Fruit fly (Drosophila melanogaster): ENCODE results near the gene CG1233.

The CG1233 gene

DNA sequence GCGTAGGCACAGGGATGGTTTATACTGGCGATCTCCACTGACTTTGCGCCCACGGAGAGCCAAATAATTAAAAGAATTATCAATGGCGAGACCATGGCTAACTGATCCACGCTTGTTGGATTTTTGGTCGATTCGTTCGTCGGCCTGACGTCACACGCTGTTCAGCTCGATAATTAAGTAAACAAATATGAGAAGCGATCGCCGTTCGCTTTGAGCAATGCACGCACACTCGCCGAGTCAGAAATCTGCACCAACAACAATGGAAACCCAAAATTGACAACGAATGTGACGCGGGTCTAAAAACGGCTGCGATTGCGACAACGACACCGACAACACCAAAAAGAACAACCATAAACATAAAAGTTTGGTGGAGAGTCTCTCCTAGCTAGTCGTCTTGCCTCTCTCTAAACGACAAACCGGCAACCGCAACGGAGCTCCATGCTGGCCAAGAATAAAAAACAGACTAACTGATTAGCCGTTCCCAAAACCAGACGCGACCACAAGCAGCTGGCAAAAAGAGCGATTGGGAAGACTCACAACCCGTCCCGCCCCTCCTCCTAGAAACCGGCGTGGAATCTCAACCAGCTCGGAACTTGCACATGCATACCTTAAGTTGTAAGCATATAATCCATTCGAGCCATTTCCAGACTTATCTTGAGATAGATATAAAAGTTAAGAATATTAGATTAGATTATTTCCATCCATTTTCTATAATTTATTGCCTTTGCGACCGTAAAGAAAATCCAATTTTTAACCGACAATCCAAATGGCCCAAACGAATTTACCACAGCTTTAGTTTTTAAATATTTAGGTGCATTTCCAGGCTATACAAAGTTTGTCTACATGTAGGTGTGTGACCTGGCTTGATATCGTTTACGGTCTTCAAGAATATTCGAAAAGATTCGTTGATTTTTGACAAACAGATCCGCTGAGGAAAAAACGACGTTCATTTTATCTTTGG is 29.1 kb upstream of the CG1233 start, which contains the start of gene mthl9:
mthl9 (minus strand) TSS at position 468 of the 961 bp plus-strand sequence.
- TF ChIP-seq tj (GFP tag; optimal IDR thresholded peaks at IDR 0.05) (peak; percentile 66), Clk (GFP tag; optimal IDR thresholded peaks at IDR 0.05) (no peak), bab1 (GFP tag; optimal IDR thresholded peaks at IDR 0.05) (no peak), Mnt (GFP tag; optimal IDR thresholded peaks at IDR 0.05) (peak; percentile 17), cnc (optimal IDR thresholded peaks at IDR 0.05) (no peak), CG33017 (tag; optimal IDR thresholded peaks at IDR 0.05) (no peak)

DNA sequence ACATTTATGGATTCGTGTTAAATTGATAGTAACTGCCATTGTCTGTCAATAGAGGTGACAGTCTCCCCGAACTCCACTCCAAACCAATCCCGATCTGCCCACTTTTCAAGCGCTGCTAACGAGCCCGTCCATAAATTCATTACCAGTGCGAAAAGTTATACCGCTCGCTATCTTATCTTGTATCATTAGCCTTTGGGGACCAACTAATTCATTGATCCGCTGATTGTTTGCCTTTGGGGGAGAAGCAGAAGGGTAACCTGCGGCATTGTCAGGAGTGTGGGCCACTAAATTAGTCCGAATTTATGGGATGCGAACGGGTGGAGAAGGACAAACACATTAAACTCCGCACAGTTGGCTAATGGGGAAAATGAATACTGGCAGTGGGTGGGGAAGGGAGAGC is 24.1 kb upstream of the CG1233 start:
- no peak for TF ChIP-seq CG11617 (GFP tag; optimal IDR thresholded peaks at IDR 0.05)
- TF ChIP-seq ovo (GFP tag; optimal IDR thresholded peaks at IDR 0.05), result no peak
- no peak for TF ChIP-seq CG14711 (tag; optimal IDR thresholded peaks at IDR 0.05)
- TF ChIP-seq CG12768 (GFP tag; optimal IDR thresholded peaks at IDR 0.05), result no peak
- TF ChIP-seq CG1620 (GFP tag; optimal IDR thresholded peaks at IDR 0.05), result no peak
- no peak for TF ChIP-seq CG5204 (GFP tag; optimal IDR thresholded peaks at IDR 0.05)
- no peak for TF ChIP-seq CG33017 (tag; optimal IDR thresholded peaks at IDR 0.05)
- no peak for TF ChIP-seq CG7045 (GFP tag; optimal IDR thresholded peaks at IDR 0.05)
- TF ChIP-seq CG7101 (tag; optimal IDR thresholded peaks at IDR 0.05), result no peak
- no peak for TF ChIP-seq Mnt (GFP tag; optimal IDR thresholded peaks at IDR 0.05)

DNA sequence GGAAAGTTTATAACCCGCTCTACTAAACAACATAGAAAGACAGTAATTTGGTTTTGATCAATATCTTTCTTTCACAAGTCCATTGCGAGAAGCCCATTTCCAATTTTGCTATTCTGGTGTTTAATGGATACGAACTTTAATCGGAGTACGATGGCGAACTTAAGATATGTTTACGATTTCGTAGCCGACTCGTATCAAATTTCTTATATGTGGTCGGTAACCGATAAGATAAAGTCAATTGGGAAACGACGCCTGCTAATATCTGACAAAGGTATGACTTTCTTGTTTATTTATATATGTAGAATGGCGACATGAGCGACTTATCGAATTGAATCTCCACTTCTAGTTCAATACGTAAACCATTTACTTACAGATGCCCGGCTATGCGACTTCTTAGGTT is 23.2 kb upstream of the CG1233 start:
- TF ChIP-seq pad (GFP tag; optimal IDR thresholded peaks at IDR 0.05) (no peak), kay (GFP tag; ENCODE audit: borderline replicate concordance) (peak; percentile 91)

DNA sequence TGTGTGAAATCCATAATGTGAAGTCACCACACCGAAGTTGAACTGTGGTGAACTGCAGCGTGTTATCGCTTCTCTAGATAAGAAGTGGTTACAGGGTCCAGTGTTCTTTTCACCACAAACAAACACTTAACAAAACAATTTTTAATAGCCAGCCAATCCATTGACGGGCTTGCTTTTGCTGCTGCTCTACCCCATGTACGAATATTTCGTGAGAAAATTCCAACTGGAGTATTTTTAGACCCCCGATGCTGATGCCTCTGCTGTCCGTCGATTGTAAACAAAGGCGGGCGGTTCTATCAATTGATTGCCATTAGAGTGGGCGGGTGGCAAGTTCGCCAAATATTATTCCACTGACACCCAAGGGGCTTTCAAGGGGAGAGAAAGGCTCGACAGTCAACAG is 22.2 kb upstream of the CG1233 start:
- TF ChIP-seq CG7101 (tag; optimal IDR thresholded peaks at IDR 0.05) (no peak), Hr96 (GFP tag; optimal IDR thresholded peaks at IDR 0.05) (no peak), ovo (GFP tag; optimal IDR thresholded peaks at IDR 0.05) (no peak), CG12768 (GFP tag; optimal IDR thresholded peaks at IDR 0.05) (no peak), CG14711 (tag; optimal IDR thresholded peaks at IDR 0.05) (no peak), Mnt (GFP tag; optimal IDR thresholded peaks at IDR 0.05) (no peak), CG1620 (GFP tag; optimal IDR thresholded peaks at IDR 0.05) (no peak), Clk (GFP tag; optimal IDR thresholded peaks at IDR 0.05) (no peak), CG5204 (GFP tag; optimal IDR thresholded peaks at IDR 0.05) (no peak), kay (GFP tag; ENCODE audit: borderline replicate concordance) (no peak), CG33017 (tag; optimal IDR thresholded peaks at IDR 0.05) (no peak), pad (GFP tag; optimal IDR thresholded peaks at IDR 0.05) (no peak), cnc (optimal IDR thresholded peaks at IDR 0.05) (no peak), tj (GFP tag; optimal IDR thresholded peaks at IDR 0.05) (no peak), toe (GFP tag; optimal IDR thresholded peaks at IDR 0.05) (no peak), bab1 (GFP tag; optimal IDR thresholded peaks at IDR 0.05) (no peak), CG7045 (GFP tag; optimal IDR thresholded peaks at IDR 0.05) (no peak), Crg-1 (GFP tag; optimal IDR thresholded peaks at IDR 0.05) (no peak), CG11617 (GFP tag; optimal IDR thresholded peaks at IDR 0.05) (no peak)

DNA sequence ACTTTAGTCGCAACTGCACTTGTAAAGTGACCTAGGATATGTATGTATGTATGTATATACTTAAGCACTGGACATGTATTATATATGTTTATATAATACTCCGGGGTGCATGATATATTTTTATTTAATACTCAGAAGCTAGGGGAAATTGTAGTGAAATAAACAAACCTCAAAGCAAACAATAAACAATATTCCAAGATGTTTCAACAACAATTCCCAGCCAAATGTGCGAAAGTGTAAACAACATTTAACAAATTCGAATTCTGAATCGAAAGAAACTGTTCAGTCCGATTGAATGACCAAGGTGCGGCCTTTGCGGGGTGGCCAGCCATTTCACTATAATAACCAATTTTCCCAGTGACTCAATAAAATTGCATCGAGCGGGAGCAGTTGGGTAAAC is 21.1 kb upstream of the CG1233 start:
- TF ChIP-seq bab1 (GFP tag; optimal IDR thresholded peaks at IDR 0.05), result no peak
- TF ChIP-seq kay (GFP tag; ENCODE audit: borderline replicate concordance), result peak; percentile 94

DNA sequence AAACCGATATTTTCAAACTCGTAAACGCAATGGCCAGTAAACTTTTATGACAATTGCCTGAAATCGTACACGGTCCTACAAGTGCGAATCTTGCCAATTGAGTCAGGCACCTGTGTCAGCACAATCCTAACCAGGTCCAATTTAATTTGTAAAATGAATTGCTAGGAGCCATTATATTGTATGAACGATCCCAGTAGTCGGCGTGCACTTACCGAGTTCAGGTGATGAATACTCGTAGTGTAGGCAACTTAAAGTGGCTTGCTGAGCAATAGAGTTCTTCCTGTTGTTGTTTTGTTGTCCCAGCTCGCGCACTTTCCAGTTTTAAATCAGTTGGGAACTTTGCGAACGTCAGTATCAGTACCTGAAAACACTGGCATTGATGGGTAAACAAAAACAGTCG is 20.7 kb upstream of the CG1233 start:
- TF ChIP-seq cnc (optimal IDR thresholded peaks at IDR 0.05), result no peak
- peak; percentile 24 for TF ChIP-seq cic (GFP tag; optimal IDR thresholded peaks at IDR 0.05)
- TF ChIP-seq tj (GFP tag; optimal IDR thresholded peaks at IDR 0.05), result peak; percentile 90

DNA sequence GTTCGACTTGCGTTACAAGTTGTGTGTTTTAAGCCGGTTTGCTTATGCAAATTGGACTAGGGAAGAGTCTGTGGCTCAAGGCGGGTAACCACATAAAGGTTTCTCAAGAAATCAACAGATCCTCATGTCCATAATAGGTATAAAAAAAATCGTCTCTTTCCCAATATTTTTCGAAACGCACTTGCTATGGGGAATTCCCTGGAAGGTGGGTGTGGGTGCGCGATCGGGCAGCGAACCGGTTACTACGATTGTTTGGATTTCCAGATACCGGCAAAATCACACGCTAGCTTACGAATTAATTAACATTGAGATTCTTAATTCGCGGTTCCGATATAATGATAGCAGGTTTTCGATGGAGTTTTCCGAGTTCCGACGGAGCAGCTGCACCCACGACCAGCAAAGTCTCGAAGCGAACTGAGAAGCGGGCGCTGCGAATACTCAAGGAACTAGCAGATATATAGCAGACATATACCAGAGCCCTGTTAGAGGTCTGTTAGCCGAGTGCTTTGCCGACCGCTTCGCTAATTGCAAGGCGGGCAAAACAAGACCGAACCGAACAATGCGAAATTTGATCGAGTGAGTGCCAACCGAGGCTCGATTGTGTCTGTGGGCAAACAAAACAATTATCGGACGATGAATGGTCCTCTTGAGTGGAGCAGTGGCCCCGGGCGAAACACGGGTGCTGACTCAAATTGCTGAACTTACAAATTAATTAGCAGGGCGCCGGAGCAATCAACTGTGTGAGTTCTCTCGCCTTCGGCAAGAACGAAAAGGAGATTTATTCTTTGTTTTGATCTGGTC is 20.0 kb upstream of the CG1233 start:
- peak; percentile 25 for TF ChIP-seq bab1 (GFP tag; optimal IDR thresholded peaks at IDR 0.05)
- TF ChIP-seq tj (GFP tag; optimal IDR thresholded peaks at IDR 0.05), result peak; percentile 86
- TF ChIP-seq toe (GFP tag; optimal IDR thresholded peaks at IDR 0.05), result no peak
- TF ChIP-seq cic (GFP tag; optimal IDR thresholded peaks at IDR 0.05), result peak; percentile 26
- TF ChIP-seq CG7101 (tag; optimal IDR thresholded peaks at IDR 0.05), result no peak
- TF ChIP-seq Mnt (GFP tag; optimal IDR thresholded peaks at IDR 0.05), result peak; percentile 0
